Worm (Caenorhabditis elegans) whole organism, L1 larva: ENCODE measurements around the gene emb-1.

Experiments used
- ama-1 ChIP-seq: fragments of 150-350 bp; optimal IDR thresholded peaks from 2 replicates; lab custom pipeline; 2014
- ces-1 ChIP-seq: fragments of 150-350 bp; optimal IDR thresholded peaks from 2 replicates; lab custom pipeline; 2014; ENCODE audit warnings: missing biosample characterization, missing genetic modification reagents, missing genetic modification characterization
- efl-1 ChIP-seq, 4 experiments: fragments of 150-350 bp; optimal IDR thresholded peaks in 3 of 4; peaks in 1 of 4; 1 replicate in 1 of 4; 2 replicates in 3 of 4; lab custom pipeline; 2014; ENCODE audit warnings: missing biosample characterization in 2 of 4, missing genetic modification characterization in 2 of 4, missing genetic modification reagents in 2 of 4
- egl-27 ChIP-seq, 2 experiments: fragments of 150-350 bp in 1 of 2; sonication (generic microtip); optimal IDR thresholded peaks; 3 replicates each; lab custom pipeline; 2017 to 2018; ENCODE audit warnings: missing biosample characterization in 2 of 2, missing genetic modification characterization in 2 of 2, missing genetic modification reagents in 2 of 2
- fos-1 ChIP-seq: fragments of 150-350 bp; optimal IDR thresholded peaks from 2 replicates; lab custom pipeline; 2014; ENCODE audit warnings: missing biosample characterization, missing genetic modification characterization
- lin-15B ChIP-seq: fragments of 150-350 bp; sonication (generic microtip); optimal IDR thresholded peaks from 3 replicates; lab custom pipeline; 2014; ENCODE audit warnings: missing biosample characterization, missing genetic modification characterization
- lin-35 ChIP-seq, 2 experiments: fragments of 150-350 bp; optimal IDR thresholded peaks; 2 replicates each; lab custom pipeline; 2014; ENCODE audit warnings: missing biosample characterization in 2 of 2, missing genetic modification characterization in 2 of 2, missing genetic modification reagents in 2 of 2
- lin-39 ChIP-seq: fragments of 150-350 bp; optimal IDR thresholded peaks from 2 replicates; lab custom pipeline; 2014; ENCODE audit warnings: missing biosample characterization, missing genetic modification reagents, missing genetic modification characterization
- nhr-12 ChIP-seq: sonication (generic microtip); optimal IDR thresholded peaks from 2 replicates; lab custom pipeline; 2017; ENCODE audit warnings: missing biosample characterization, missing genetic modification characterization
- nhr-237 ChIP-seq: fragments of 150-350 bp; optimal IDR thresholded peaks from 2 replicates; lab custom pipeline; 2014; ENCODE audit warnings: missing biosample characterization, missing genetic modification characterization
- nhr-28 ChIP-seq: fragments of 150-350 bp; optimal IDR thresholded peaks from 2 replicates; lab custom pipeline; 2014; ENCODE audit warnings: missing biosample characterization, missing genetic modification characterization
- sptf-1 ChIP-seq: fragments of 150-350 bp; optimal IDR thresholded peaks from 2 replicates; lab custom pipeline; 2014; ENCODE audit warnings: missing biosample characterization, missing genetic modification characterization
- swsn-7 ChIP-seq: sonication (generic microtip); optimal IDR thresholded peaks from 2 replicates; lab custom pipeline; 2016; ENCODE audit warnings: missing genetic modification characterization, missing compliant biosample characterization
- xbp-1 ChIP-seq: sonication (generic microtip); optimal IDR thresholded peaks from 2 replicates; lab custom pipeline; 2016; ENCODE audit warnings: missing genetic modification characterization, missing compliant biosample characterization

DNA sequence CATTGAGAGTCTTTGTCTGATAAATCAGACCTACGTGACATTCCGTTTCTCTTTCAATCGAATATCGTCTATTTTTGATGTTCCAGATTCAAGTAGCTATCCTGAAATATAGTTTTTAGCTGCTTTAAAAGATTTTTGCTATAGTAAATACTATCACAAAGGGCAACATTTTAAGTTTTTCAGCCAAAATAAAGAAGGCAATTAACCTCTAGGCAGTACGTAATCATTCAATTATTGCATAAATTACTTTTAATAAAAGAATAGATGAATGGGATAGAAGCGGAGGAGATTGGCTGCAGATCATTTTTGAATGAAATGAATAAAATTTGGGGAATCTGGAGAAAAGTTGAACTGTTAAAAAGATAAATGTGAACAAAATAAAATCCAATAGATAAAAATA, 3.5 kb upstream of the emb-1 start, which contains the start of gene ulp-1:
- TF ChIP-seq lin-15B (tag; lab: Kevin White, UChicago) (no peak), egl-27 (tag; optimal IDR thresholded peaks at IDR 0.05; lab: Kevin White, UChicago) (no peak), nhr-12 (tag; lab: Kevin White, UChicago) (no peak), nhr-237 (tag; lab: Kevin White, UChicago) (no peak), ama-1 (lab: Kevin White, UChicago) (no peak), swsn-7 (tag; lab: Kevin White, UChicago) (no peak), lin-35 (GFP tag; optimal IDR thresholded peaks at IDR 0.05; lab: Kevin White, UChicago) (no peak), efl-1 (optimal IDR thresholded peaks at IDR 0.05; lab: Kevin White, UChicago) (no peak), efl-1 (GFP tag; optimal IDR thresholded peaks at IDR 0.05 in 1 of 2; lab: Kevin White, UChicago) (no peak), sptf-1 (tag; lab: Kevin White, UChicago) (no peak), nhr-28 (tag; lab: Kevin White, UChicago) (no peak), ces-1 (GFP tag; lab: Kevin White, UChicago) (no peak), xbp-1 (tag; lab: Kevin White, UChicago) (no peak), fos-1 (tag; lab: Kevin White, UChicago) (no peak), lin-39 (no peak)
